Fruit fly (Drosophila melanogaster) whole organism, embryonic: Measurements from ENCODE around the gene Wdr62.

Experiments used
- Atf6 ChIP-seq: fragments of 200-800 bp; sonication (Bioruptor generic); IDR thresholded peaks from 2 replicates; pipeline ENCODE4 v1.3.6; 2022; ENCODE audit warnings: missing biosample characterization, missing genetic modification characterization
- CG12071 ChIP-seq: fragments of 200-800 bp; sonication (Bioruptor generic); optimal IDR thresholded peaks from 3 replicates; lab custom pipeline; 2018; ENCODE audit warnings: missing biosample characterization, mild to moderate bottlenecking, missing genetic modification characterization
- CG12659 ChIP-seq: fragments of 200-800 bp; sonication (Bioruptor generic); optimal IDR thresholded peaks from 3 replicates; lab custom pipeline; 2017; ENCODE audit warnings: mild to moderate bottlenecking, missing biosample characterization, missing genetic modification reagents, missing genetic modification characterization
- CG12942 ChIP-seq: fragments of 200-800 bp; sonication (Bioruptor generic); optimal IDR thresholded peaks from 3 replicates; lab custom pipeline; 2016; ENCODE audit warnings: missing biosample characterization, missing genetic modification characterization
- CG13775 ChIP-seq: fragments of 200-800 bp; sonication (Bioruptor generic); optimal IDR thresholded peaks from 3 replicates; lab custom pipeline; 2017; ENCODE audit warnings: missing biosample characterization, mild to moderate bottlenecking, missing genetic modification characterization
- CG14710 ChIP-seq: fragments of 200-800 bp; sonication (Bioruptor generic); optimal IDR thresholded peaks from 3 replicates; lab custom pipeline; 2019; ENCODE audit warnings: missing biosample characterization, mild to moderate bottlenecking, missing genetic modification characterization, moderate library complexity
- CG15479 ChIP-seq: fragments of 200-800 bp; sonication (Bioruptor generic); optimal IDR thresholded peaks from 3 replicates; lab custom pipeline; 2019; ENCODE audit warnings: missing biosample characterization, mild to moderate bottlenecking, missing genetic modification characterization, moderate library complexity
- CG15696 ChIP-seq: fragments of 200-800 bp; sonication (Bioruptor generic); optimal IDR thresholded peaks from 2 replicates; lab custom pipeline; 2019; ENCODE audit warnings: missing biosample characterization, mild to moderate bottlenecking, missing genetic modification characterization, moderate library complexity
- CG16815 ChIP-seq: fragments of 200-800 bp; sonication (Bioruptor generic); optimal IDR thresholded peaks from 3 replicates; lab custom pipeline; 2017; ENCODE audit warnings: missing biosample characterization, mild to moderate bottlenecking, missing genetic modification characterization
- CG17612 ChIP-seq: fragments of 200-800 bp; sonication (Bioruptor generic); IDR thresholded peaks from 2 replicates; pipeline ENCODE4 v1.3.6; 2022; ENCODE audit warnings: missing biosample characterization, missing genetic modification characterization
- CG2120 ChIP-seq: fragments of 200-800 bp; sonication (Bioruptor generic); optimal IDR thresholded peaks from 3 replicates; lab custom pipeline; 2016; ENCODE audit warnings: missing biosample characterization, missing genetic modification characterization
- CG3847 ChIP-seq: fragments of 200-800 bp; sonication (Bioruptor generic); IDR thresholded peaks from 2 replicates; pipeline ENCODE4 v1.3.6; 2022; ENCODE audit warnings: missing biosample characterization, missing genetic modification characterization
- CG3995 ChIP-seq: fragments of 200-800 bp; sonication (Bioruptor generic); optimal IDR thresholded peaks from 3 replicates; lab custom pipeline; 2016; ENCODE audit warnings: missing biosample characterization, missing genetic modification characterization
- CG4328 ChIP-seq: fragments of 200-800 bp; sonication (Bioruptor generic); optimal IDR thresholded peaks from 3 replicates; lab custom pipeline; 2017; ENCODE audit warnings: missing biosample characterization, missing genetic modification reagents, missing genetic modification characterization
- CG43689 ChIP-seq: fragments of 200-800 bp; sonication (Bioruptor generic); IDR thresholded peaks from 2 replicates; pipeline ENCODE4 v1.3.6; 2022; ENCODE audit warnings: missing biosample characterization, missing genetic modification characterization
- CG4854 ChIP-seq: fragments of 200-800 bp; sonication (Bioruptor generic); optimal IDR thresholded peaks from 2 replicates; lab custom pipeline; 2016; ENCODE audit warnings: missing biosample characterization, missing genetic modification characterization, inconsistent platforms
- CG6791 ChIP-seq: fragments of 200-800 bp; sonication (Bioruptor generic); IDR thresholded peaks from 3 replicates; pipeline ENCODE4 v1.3.6; 2022; ENCODE audit warnings: missing biosample characterization, missing genetic modification characterization; ENCODE audit not compliant: partially characterized antibody
- CG6813 ChIP-seq: fragments of 200-800 bp; sonication (Bioruptor generic); optimal IDR thresholded peaks from 2 replicates; lab custom pipeline; 2017; ENCODE audit warnings: missing biosample characterization, missing genetic modification characterization, mild to moderate bottlenecking, moderate library complexity, missing genetic modification reagents
- CG7987 ChIP-seq: fragments of 200-800 bp; sonication (Bioruptor generic); optimal IDR thresholded peaks from 2 replicates; lab custom pipeline; 2018; ENCODE audit warnings: missing biosample characterization, mild to moderate bottlenecking, missing genetic modification characterization, moderate library complexity
- CG9437 ChIP-seq: fragments of 200-800 bp; sonication (Bioruptor generic); optimal IDR thresholded peaks from 2 replicates; lab custom pipeline; 2018; ENCODE audit warnings: missing biosample characterization, mild to moderate bottlenecking, missing genetic modification characterization
- CkIIα-i1 ChIP-seq: fragments of 200-800 bp; sonication (Bioruptor generic); IDR thresholded peaks from 2 replicates; pipeline ENCODE4 v1.3.6; 2022; ENCODE audit warnings: missing biosample characterization, missing genetic modification characterization
- Fer3 ChIP-seq: fragments of 200-800 bp; sonication (Bioruptor generic); optimal IDR thresholded peaks from 2 replicates; lab custom pipeline; 2018; ENCODE audit warnings: missing biosample characterization, mild to moderate bottlenecking, missing genetic modification characterization, moderate library complexity
- HHEX ChIP-seq: fragments of 200-800 bp; sonication (Bioruptor generic); optimal IDR thresholded peaks from 3 replicates; lab custom pipeline; 2017; ENCODE audit warnings: missing biosample characterization, mild to moderate bottlenecking, missing genetic modification characterization, missing genetic modification reagents
- HmgD ChIP-seq: fragments of 200-800 bp; sonication (Bioruptor generic); optimal IDR thresholded peaks from 3 replicates; lab custom pipeline; 2016; ENCODE audit warnings: missing biosample characterization, missing genetic modification characterization
- Hr51 ChIP-seq, 2 experiments: fragments of 200-800 bp; sonication (Bioruptor generic); optimal IDR thresholded peaks; 2 replicates in 1 of 2; 3 replicates in 1 of 2; lab custom pipeline; 2016 to 2018; ENCODE audit warnings: missing biosample characterization in 2 of 2, missing genetic modification characterization in 2 of 2, mild to moderate bottlenecking in 1 of 2, moderate library complexity in 1 of 2
- Med ChIP-seq: fragments of 200-800 bp; sonication (Bioruptor generic); peaks from one replicate; lab custom pipeline; 2016; ENCODE audit warnings: missing biosample characterization, missing genetic modification characterization, mild to moderate bottlenecking, inconsistent platforms, moderate library complexity
- Sry-β ChIP-seq: fragments of 200-800 bp; sonication (Bioruptor generic); optimal IDR thresholded peaks from 2 replicates; lab custom pipeline; 2018; ENCODE audit warnings: missing biosample characterization, mild to moderate bottlenecking, missing genetic modification characterization, moderate library complexity
- Stat92E ChIP-seq, 3 experiments: fragments of >200 bp in 2 of 3; fragments of 200-800 bp in 1 of 3; sonication (Bioruptor generic) in 1 of 3; optimal IDR thresholded peaks; 2 replicates each; lab custom pipeline; 2017 to 2019; ENCODE audit warnings: missing biosample characterization in 3 of 3, missing genetic modification characterization in 3 of 3, mild to moderate bottlenecking in 1 of 3, moderate library complexity in 1 of 3
- Taf1 ChIP-seq: fragments of 200-800 bp; sonication (Bioruptor generic); IDR thresholded peaks from 2 replicates; pipeline ENCODE4 v1.3.6; 2022; ENCODE audit warnings: missing biosample characterization, missing genetic modification characterization
- Usf ChIP-seq: fragments of 200-800 bp; sonication (Bioruptor generic); optimal IDR thresholded peaks from 2 replicates; lab custom pipeline; 2017; ENCODE audit warnings: missing genotype, missing biosample characterization, missing genetic modification characterization
- Vsx1 ChIP-seq: fragments of 200-800 bp; sonication (Bioruptor generic); optimal IDR thresholded peaks from 2 replicates; lab custom pipeline; 2017; ENCODE audit warnings: missing biosample characterization, mild to moderate bottlenecking, missing genetic modification characterization, missing genetic modification reagents
- Xrp1 ChIP-seq: fragments of 200-800 bp; sonication (Bioruptor generic); IDR thresholded peaks from 2 replicates; pipeline ENCODE4 v1.3.6; 2022; ENCODE audit warnings: missing biosample characterization, missing genetic modification characterization
- abd-A ChIP-seq: fragments of 200-800 bp; sonication (Bioruptor generic); optimal IDR thresholded peaks from 3 replicates; lab custom pipeline; 2019; ENCODE audit warnings: missing biosample characterization, mild to moderate bottlenecking, missing genetic modification characterization, moderate library complexity
- ac ChIP-seq: fragments of 200-800 bp; sonication (Bioruptor generic); optimal IDR thresholded peaks from 3 replicates; lab custom pipeline; 2017; ENCODE audit warnings: missing biosample characterization, mild to moderate bottlenecking, missing genetic modification characterization
- ara ChIP-seq: fragments of 200-800 bp; sonication (Bioruptor generic); IDR thresholded peaks from 2 replicates; pipeline ENCODE4 v1.3.6; 2022; ENCODE audit warnings: missing biosample characterization, missing genetic modification characterization
- az2 ChIP-seq: fragments of 200-800 bp; sonication (Bioruptor generic); optimal IDR thresholded peaks from 3 replicates; lab custom pipeline; 2016; ENCODE audit warnings: missing biosample characterization, missing genetic modification characterization
- dysf ChIP-seq: fragments of 200-800 bp; sonication (Bioruptor generic); IDR thresholded peaks from 3 replicates; pipeline ENCODE4 v1.3.6; 2022; ENCODE audit warnings: missing biosample characterization, missing genetic modification characterization
- ems ChIP-seq: fragments of 200-800 bp; sonication (Bioruptor generic); optimal IDR thresholded peaks from 3 replicates; lab custom pipeline; 2016; ENCODE audit warnings: missing biosample characterization, missing genetic modification characterization
- ind ChIP-seq: fragments of 200-800 bp; sonication (Bioruptor generic); optimal IDR thresholded peaks from 3 replicates; lab custom pipeline; 2016; ENCODE audit warnings: missing biosample characterization, missing genetic modification characterization
- jumu ChIP-seq: fragments of 200-800 bp; sonication (Bioruptor generic); optimal IDR thresholded peaks from 3 replicates; lab custom pipeline; 2016; ENCODE audit warnings: missing biosample characterization, missing genetic modification characterization
- klu ChIP-seq: fragments of 200-800 bp; sonication (Bioruptor generic); IDR thresholded peaks from 2 replicates; pipeline ENCODE4 v1.3.6; 2022; ENCODE audit warnings: missing biosample characterization, missing genetic modification characterization
- nmo ChIP-seq: fragments of 200-800 bp; sonication (Bioruptor generic); optimal IDR thresholded peaks from 2 replicates; lab custom pipeline; 2018; ENCODE audit warnings: missing biosample characterization, mild to moderate bottlenecking, missing genetic modification characterization, moderate library complexity
- repo ChIP-seq: fragments of 200-800 bp; sonication (Bioruptor generic); optimal IDR thresholded peaks from 2 replicates; lab custom pipeline; 2016; ENCODE audit warnings: missing biosample characterization, missing genetic modification characterization
- sens-2 ChIP-seq: fragments of 200-800 bp; sonication (Bioruptor generic); IDR thresholded peaks from 2 replicates; pipeline ENCODE4 v1.3.6; 2022; ENCODE audit warnings: missing biosample characterization, missing genetic modification characterization
- slbo ChIP-seq: fragments of 200-800 bp; sonication (Bioruptor generic); IDR thresholded peaks from 2 replicates; pipeline ENCODE4 v1.3.6; 2022; ENCODE audit warnings: missing biosample characterization, missing genetic modification characterization
- sob ChIP-seq: fragments of 200-800 bp; sonication (Bioruptor generic); IDR thresholded peaks from 2 replicates; pipeline ENCODE4 v1.3.6; 2022; ENCODE audit warnings: missing biosample characterization, missing genetic modification characterization
- ssp ChIP-seq: fragments of 200-800 bp; sonication (Bioruptor generic); IDR thresholded peaks from 2 replicates; pipeline ENCODE4 v1.3.6; 2022; ENCODE audit warnings: missing biosample characterization, missing genetic modification characterization
- sug ChIP-seq: fragments of 200-800 bp; optimal IDR thresholded peaks from 2 replicates; lab custom pipeline; 2019; ENCODE audit warnings: missing biosample characterization, mild to moderate bottlenecking, missing genetic modification characterization, moderate library complexity
- unc-4 ChIP-seq: fragments of 200-800 bp; sonication (Bioruptor generic); IDR thresholded peaks from 2 replicates; pipeline ENCODE4 v1.3.6; 2022; ENCODE audit warnings: missing biosample characterization, missing genetic modification characterization; ENCODE audit not compliant: partially characterized antibody

Wdr62 gene

dm6 chr2L:1884409-1885082 is at the start of gene Wdr62 (continued):
- TF ChIP-seq sens-2 (GFP tag; lab: Robert Waterston, UW) = no peak
- TF ChIP-seq Taf1 (GFP tag; lab: Robert Waterston, UW) = no peak
- peak; percentile 53 for TF ChIP-seq CG2120 (GFP tag; lab: Kevin White, UChicago)
- TF ChIP-seq CG7987 = peak; percentile 74
- TF ChIP-seq CG3995 (GFP tag; lab: Kevin White, UChicago) = no peak
- TF ChIP-seq HmgD (GFP tag; lab: Kevin White, UChicago) = peak; percentile 87
- no peak for TF ChIP-seq CG43689 (GFP tag; lab: Robert Waterston, UW)
- peak; percentile 94 for TF ChIP-seq Med (GFP tag; lab: Kevin White, UChicago)
- TF ChIP-seq Usf (GFP tag; lab: Kevin White, UChicago) = no peak
- TF ChIP-seq HHEX (GFP tag; lab: Kevin White, UChicago) = peak; percentile 39
- no peak for TF ChIP-seq CkIIα-i1 (GFP tag; lab: Robert Waterston, UW)
- TF ChIP-seq abd-A (tag; lab: Kevin White, UChicago) = peak; percentile 85
- TF ChIP-seq repo (GFP tag; lab: Kevin White, UChicago) = peak; percentile 68
- TF ChIP-seq Hr51 (GFP tag; optimal IDR thresholded peaks at IDR 0.05; lab: Kevin White, UChicago) = peak in 1 of 2 experiments; percentile 63
- TF ChIP-seq unc-4 = peak; percentile 66
- no peak; the same call in 1 of the 2 replicates for TF ChIP-seq Xrp1 (GFP tag; lab: Robert Waterston, UW)
- TF ChIP-seq dysf = peak; percentile 38; the same call in 1 of the 3 replicates
- peak; percentile 35 for TF ChIP-seq jumu
- TF ChIP-seq az2 (GFP tag; lab: Kevin White, UChicago) = peak; percentile 6
- peak; percentile 23 for TF ChIP-seq CG15479
- TF ChIP-seq CG6813 (GFP tag; lab: Kevin White, UChicago) = no peak
- TF ChIP-seq CG4328 (GFP tag; lab: Kevin White, UChicago) = peak; percentile 22
- no peak for TF ChIP-seq CG9437 (GFP tag; lab: Kevin White, UChicago)
- TF ChIP-seq CG3847 (GFP tag; lab: Robert Waterston, UW) = peak; percentile 92
- TF ChIP-seq CG16815 (GFP tag; lab: Kevin White, UChicago) = no peak
- TF ChIP-seq sob (GFP tag; lab: Robert Waterston, UW) = peak; percentile 53; the same call in 1 of the 2 replicates
- TF ChIP-seq Atf6 = peak; percentile 63
- no peak for TF ChIP-seq CG17612
- TF ChIP-seq slbo (GFP tag; lab: Robert Waterston, UW) = peak; percentile 40; the same call in 1 of the 2 replicates
- no peak for TF ChIP-seq Sry-β (GFP tag; lab: Kevin White, UChicago)
- peak; percentile 20 for TF ChIP-seq CG15696 (tag; lab: Kevin White, UChicago)
- peak; percentile 43; the same call in 1 of the 2 replicates for TF ChIP-seq ara (GFP tag; lab: Robert Waterston, UW)
- TF ChIP-seq nmo (GFP tag; lab: Kevin White, UChicago) = peak; percentile 60
- peak in 1 of 3 experiments; percentile 82 for TF ChIP-seq Stat92E (GFP tag; optimal IDR thresholded peaks at IDR 0.05; lab: Kevin White, UChicago)
- TF ChIP-seq ssp = no peak
- peak; percentile 22 for TF ChIP-seq CG12942 (GFP tag; lab: Kevin White, UChicago)
- TF ChIP-seq CG4854 = peak; percentile 51
- peak; percentile 83 for TF ChIP-seq CG6791
- 0 out of 2 replicates have a peak, but pooled peaks have one; percentile 24 for TF ChIP-seq klu (GFP tag; lab: Robert Waterston, UW)
- peak; percentile 67 for TF ChIP-seq sug
- peak; percentile 55 for TF ChIP-seq CG12071 (GFP tag; lab: Kevin White, UChicago)
- TF ChIP-seq Fer3 = peak; percentile 21
- TF ChIP-seq Vsx1 (GFP tag; lab: Kevin White, UChicago) = peak; percentile 90
- TF ChIP-seq ems (GFP tag; lab: Kevin White, UChicago) = peak; percentile 33
- peak; percentile 89 for TF ChIP-seq CG12659 (GFP tag; lab: Kevin White, UChicago)
- peak; percentile 77 for TF ChIP-seq CG14710
- TF ChIP-seq ind (GFP tag; lab: Kevin White, UChicago) = peak; percentile 13
- no peak for TF ChIP-seq CG13775
- no peak for TF ChIP-seq ac (GFP tag; lab: Kevin White, UChicago)
